In genomic region chr3R:16247609-16248499, dm6 we compare ENCODE assay signal across 2 fruit fly cellular contexts.
TF ChIP-seq lines count a peak whose summit lies in the region.

No protein-coding gene starts in this region.

TF ChIP-seq in whole organism, embryonic, 481 proteins besides CTCF, POLR2A, EP300 and RAD21 (continued from another document and continues in another):
- TF ChIP-seq CG4404 (GFP tag; IDR thresholded peaks at IDR 0.05; lab: Robert Waterston, UW) (peak; percentile 82), stc (GFP tag; IDR thresholded peaks at IDR 0.05; lab: Robert Waterston, UW) (peak; percentile 84), Ptx1 (GFP tag; IDR thresholded peaks at IDR 0.05; lab: Robert Waterston, UW) (peak; percentile 74), CG9797 (GFP tag; optimal IDR thresholded peaks at IDR 0.05; lab: Kevin White, UChicago) (peak; percentile 8), CG8924 (tag; optimal IDR thresholded peaks at IDR 0.05; lab: Kevin White, UChicago) (peak; percentile 84), CG18599 (GFP tag; optimal IDR thresholded peaks at IDR 0.05; lab: Kevin White, UChicago) (peak; percentile 99), Hmx (GFP tag; optimal IDR thresholded peaks at IDR 0.05; lab: Kevin White, UChicago) (no peak), gcm (GFP tag; optimal IDR thresholded peaks at IDR 0.05; lab: Kevin White, UChicago) (peak; percentile 39), CG7839 (tag; optimal IDR thresholded peaks at IDR 0.05; lab: Kevin White, UChicago) (peak; percentile 77), CG1233 (GFP tag; optimal IDR thresholded peaks at IDR 0.05; lab: Kevin White, UChicago) (peak; percentile 90), CG33557 (GFP tag; optimal IDR thresholded peaks at IDR 0.05; lab: Kevin White, UChicago) (peak; percentile 26), Hmr (GFP tag; optimal IDR thresholded peaks at IDR 0.05; lab: Kevin White, UChicago) (peak; percentile 89), ranshi (GFP tag; IDR thresholded peaks at IDR 0.05; lab: Robert Waterston, UW) (peak; percentile 82), Awh (GFP tag; IDR thresholded peaks at IDR 0.05; lab: Robert Waterston, UW) (peak; percentile 78), CG6791 (GFP tag; IDR thresholded peaks at IDR 0.05; lab: Robert Waterston, UW; ENCODE audit: partially characterized antibody) (no peak), Blimp-1 (GFP tag; optimal IDR thresholded peaks at IDR 0.05; lab: Kevin White, UChicago) (peak; percentile 82), dmrt99B (tag; optimal IDR thresholded peaks at IDR 0.05; lab: Kevin White, UChicago) (peak; percentile 87), al (GFP tag; IDR thresholded peaks at IDR 0.05; lab: Robert Waterston, UW) (peak; percentile 69), en (GFP tag; optimal IDR thresholded peaks at IDR 0.05; lab: Kevin White, UChicago) (peak; percentile 64), Bgb (GFP tag; IDR thresholded peaks at IDR 0.05; lab: Robert Waterston, UW; ENCODE audit: partially characterized antibody) (no peak), CG17802 (tag; optimal IDR thresholded peaks at IDR 0.05; lab: Kevin White, UChicago) (peak; percentile 69), ac (GFP tag; optimal IDR thresholded peaks at IDR 0.05; lab: Kevin White, UChicago) (no peak), sisA (GFP tag; IDR thresholded peaks at IDR 0.05; lab: Robert Waterston, UW) (peak; percentile 92), dimm (GFP tag; IDR thresholded peaks at IDR 0.05; lab: Robert Waterston, UW) (no peak), abd-A (tag; optimal IDR thresholded peaks at IDR 0.05; lab: Kevin White, UChicago) (no peak), CG2712 (tag; optimal IDR thresholded peaks at IDR 0.05; lab: Kevin White, UChicago) (peak; percentile 81), Lpt (GFP tag; optimal IDR thresholded peaks at IDR 0.05; lab: Kevin White, UChicago) (no peak), Lhr (GFP tag; optimal IDR thresholded peaks at IDR 0.05; lab: Kevin White, UChicago) (no peak), CG6272 (GFP tag; IDR thresholded peaks at IDR 0.05; lab: Robert Waterston, UW) (peak; percentile 73), knrl (GFP tag; IDR thresholded peaks at IDR 0.05; lab: Robert Waterston, UW; ENCODE audit: partially characterized antibody) (no peak), slp2 (GFP tag; optimal IDR thresholded peaks at IDR 0.05; lab: Kevin White, UChicago) (peak; percentile 55), CG2129 (GFP tag; IDR thresholded peaks at IDR 0.05; lab: Robert Waterston, UW; ENCODE audit: partially characterized antibody) (no peak), Oaz (GFP tag; IDR thresholded peaks at IDR 0.05; lab: Robert Waterston, UW) (no peak), gt (GFP tag; IDR thresholded peaks at IDR 0.05; lab: Robert Waterston, UW) (peak; percentile 43; the same call in 1 of the 2 replicates), Dfd (GFP tag; optimal IDR thresholded peaks at IDR 0.05; lab: Kevin White, UChicago) (no peak), CG10366 (GFP tag; IDR thresholded peaks at IDR 0.05; lab: Robert Waterston, UW) (peak; percentile 39; the same call in 1 of the 2 replicates), usp (GFP tag; optimal IDR thresholded peaks at IDR 0.05; lab: Kevin White, UChicago) (no peak), CG13624 (GFP tag; optimal IDR thresholded peaks at IDR 0.05; lab: Kevin White, UChicago) (peak; percentile 47), twi (tag; optimal IDR thresholded peaks at IDR 0.05; lab: Kevin White, UChicago) (peak; percentile 19), Asciz (GFP tag; optimal IDR thresholded peaks at IDR 0.05; lab: Kevin White, UChicago) (peak; percentile 75), HHEX (GFP tag; optimal IDR thresholded peaks at IDR 0.05; lab: Kevin White, UChicago) (peak; percentile 93), Doc2 (GFP tag; IDR thresholded peaks at IDR 0.05; lab: Robert Waterston, UW) (no peak), CG14014 (GFP tag; IDR thresholded peaks at IDR 0.05; lab: Robert Waterston, UW) (0 out of 2 replicates have a peak, but pooled peaks have one; percentile 35), CG12391 (tag; optimal IDR thresholded peaks at IDR 0.05; lab: Kevin White, UChicago) (peak; percentile 69), CG11695 (GFP tag; IDR thresholded peaks at IDR 0.05; lab: Robert Waterston, UW) (peak; percentile 85), wor (GFP tag; IDR thresholded peaks at IDR 0.05; lab: Robert Waterston, UW) (peak; percentile 41; the same call in 1 of the 2 replicates), Bdp1 (GFP tag; optimal IDR thresholded peaks at IDR 0.05; lab: Kevin White, UChicago) (peak; percentile 14), gem (tag; optimal IDR thresholded peaks at IDR 0.05; lab: Kevin White, UChicago) (peak; percentile 78), CkIIα-i1 (GFP tag; IDR thresholded peaks at IDR 0.05; lab: Robert Waterston, UW) (0 out of 2 replicates have a peak, but pooled peaks have one; percentile 31), chm (GFP tag; IDR thresholded peaks at IDR 0.05; lab: Robert Waterston, UW) (peak; percentile 91), Nf-YC (tag; optimal IDR thresholded peaks at IDR 0.05; lab: Kevin White, UChicago) (peak; percentile 66), eyg (GFP tag; optimal IDR thresholded peaks at IDR 0.05; lab: Kevin White, UChicago) (peak; percentile 87), Trl (optimal IDR thresholded peaks at IDR 0.05; lab: Kevin White, UChicago) (peak; percentile 55 to 68), Trl (GFP tag; optimal IDR thresholded peaks at IDR 0.05; lab: Kevin White, UChicago) (peak; percentile 79), CG5245 (GFP tag; optimal IDR thresholded peaks at IDR 0.05; lab: Kevin White, UChicago) (peak; percentile 80), zf30C (GFP tag; optimal IDR thresholded peaks at IDR 0.05; lab: Kevin White, UChicago) (peak; percentile 90), hbn (GFP tag; IDR thresholded peaks at IDR 0.05; lab: Robert Waterston, UW; ENCODE audit: partially characterized antibody) (no peak), ken (GFP tag; IDR thresholded peaks at IDR 0.05; lab: Robert Waterston, UW) (no peak), CG4617 (GFP tag; optimal IDR thresholded peaks at IDR 0.05; lab: Kevin White, UChicago; ENCODE audit: borderline replicate concordance) (no peak), sna (GFP tag; IDR thresholded peaks at IDR 0.05; lab: Robert Waterston, UW; ENCODE audit: partially characterized antibody) (no peak), CG13775 (GFP tag; optimal IDR thresholded peaks at IDR 0.05; lab: Kevin White, UChicago) (peak; percentile 43), CG10209 (GFP tag; optimal IDR thresholded peaks at IDR 0.05; lab: Kevin White, UChicago) (peak; percentile 50), CG1529 (GFP tag; optimal IDR thresholded peaks at IDR 0.05; lab: Kevin White, UChicago) (peak; percentile 54), Antp (GFP tag; optimal IDR thresholded peaks at IDR 0.05; lab: Kevin White, UChicago) (peak; percentile 85), CG7372 (GFP tag; IDR thresholded peaks at IDR 0.05; lab: Robert Waterston, UW) (peak; percentile 82)

TF ChIP-seq in whole organism, prepupa, 60 proteins besides CTCF, POLR2A, EP300 and RAD21 (continued from another document):
- TF ChIP-seq CG1621 (tag; optimal IDR thresholded peaks at IDR 0.05; lab: Kevin White, UChicago) (peak; percentile 16), CG15336 (GFP tag; IDR thresholded peaks at IDR 0.05; lab: Robert Waterston, UW) (peak; percentile 76), esn (GFP tag; optimal IDR thresholded peaks at IDR 0.05; lab: Kevin White, UChicago) (peak; percentile 67), CG11762 (GFP tag; optimal IDR thresholded peaks at IDR 0.05; lab: Kevin White, UChicago; ENCODE audit: insufficient read depth) (peak; percentile 81), CG16779 (tag; optimal IDR thresholded peaks at IDR 0.05; lab: Kevin White, UChicago) (peak; percentile 26), net (GFP tag; optimal IDR thresholded peaks at IDR 0.05; lab: Kevin White, UChicago) (peak; percentile 58), fd85E (GFP tag; optimal IDR thresholded peaks at IDR 0.05; lab: Kevin White, UChicago) (peak; percentile 56)
